Worm (Caenorhabditis elegans) whole organism, L4 larva: ENCODE measurements around the gene F13E9.5.

ENCODE experiments used
- F10B5.3 ChIP-seq: sonication (generic microtip); optimal IDR thresholded peaks from 2 replicates; lab custom pipeline; 2016; ENCODE audit warnings: mild to moderate bottlenecking, missing genetic modification characterization, missing compliant biosample characterization
- F26F4.8 ChIP-seq: fragments of 200-800 bp; sonication (Bioruptor generic); conservative IDR thresholded peaks from 2 replicates; pipeline ENCODE4 v1.3.6; 2022; ENCODE audit warnings: missing genetic modification characterization, missing compliant biosample characterization
- F44E2.7 ChIP-seq: fragments of 200-800 bp; sonication (Bioruptor generic); IDR thresholded peaks from 2 replicates; pipeline ENCODE4 v2.1.2; 2022; ENCODE audit warnings: missing genetic modification characterization, missing compliant biosample characterization
- F49E8.2 ChIP-seq: sonication (generic microtip); optimal IDR thresholded peaks from 2 replicates; lab custom pipeline; 2016; ENCODE audit warnings: missing compliant biosample characterization, mild to moderate bottlenecking, missing genetic modification characterization, borderline replicate concordance
- T20F7.1 ChIP-seq: fragments of 200-800 bp; sonication (Bioruptor generic); optimal IDR thresholded peaks from 2 replicates; lab custom pipeline; 2018; ENCODE audit warnings: mild to moderate bottlenecking, missing genetic modification characterization, missing compliant biosample characterization
- Y75B8A.6 ChIP-seq: fragments of 200-800 bp; sonication (Bioruptor generic); IDR thresholded peaks from 2 replicates; pipeline ENCODE4 v1.3.6; 2022; ENCODE audit warnings: missing genetic modification reagents, missing genetic modification characterization, missing compliant biosample characterization
- aha-1 ChIP-seq: fragments of 150-350 bp; peaks from one replicate; lab custom pipeline; 2014; ENCODE audit warnings: missing biosample characterization, missing genetic modification characterization
- ceh-20 ChIP-seq: fragments of 200-800 bp; sonication (Bioruptor generic); IDR thresholded peaks from 2 replicates; pipeline ENCODE4 v1.3.6; 2022; ENCODE audit warnings: missing genetic modification reagents, missing genetic modification characterization, missing compliant biosample characterization
- ces-1 ChIP-seq: fragments of 150-350 bp; sonication (generic microtip); optimal IDR thresholded peaks from 4 replicates; lab custom pipeline; 2014; ENCODE audit warnings: missing biosample characterization, missing genetic modification reagents, missing genetic modification characterization
- cey-2 ChIP-seq: sonication (generic microtip); optimal IDR thresholded peaks from 3 replicates; lab custom pipeline; 2017; ENCODE audit warnings: missing genetic modification characterization, mild to moderate bottlenecking, missing compliant biosample characterization, antibody characterized with exemption, borderline replicate concordance; ENCODE audit not compliant: insufficient read depth
- daf-8 ChIP-seq: fragments of 200-800 bp; sonication (Bioruptor generic); IDR thresholded peaks from 2 replicates; pipeline ENCODE4 v1.3.6; 2022; ENCODE audit warnings: missing genetic modification characterization, missing compliant biosample characterization
- dpl-1 ChIP-seq: fragments of 150-350 bp; optimal IDR thresholded peaks from 2 replicates; lab custom pipeline; 2014; ENCODE audit warnings: missing biosample characterization, missing genetic modification reagents, missing genetic modification characterization
- duxl-1 ChIP-seq: sonication (generic microtip); optimal IDR thresholded peaks from 2 replicates; lab custom pipeline; 2016; ENCODE audit warnings: mild to moderate bottlenecking, missing genetic modification characterization, moderate library complexity, missing compliant biosample characterization; ENCODE audit not compliant: poor library complexity
- egl-27 ChIP-seq: sonication (generic microtip); optimal IDR thresholded peaks from 3 replicates; lab custom pipeline; 2017; ENCODE audit warnings: missing biosample characterization, missing genetic modification reagents, missing genetic modification characterization
- gei-8 ChIP-seq: fragments of 200-800 bp; sonication (Bioruptor generic); optimal IDR thresholded peaks from 2 replicates; lab custom pipeline; 2018; ENCODE audit warnings: mild to moderate bottlenecking, missing genetic modification characterization, missing compliant biosample characterization
- hif-1 ChIP-seq, 2 experiments: sonication (generic microtip); optimal IDR thresholded peaks; 2 replicates each; lab custom pipeline; 2016 to 2017; ENCODE audit warnings: missing compliant biosample characterization in 2 of 2, missing genetic modification characterization in 2 of 2, missing genetic modification reagents in 2 of 2, missing genotype in 2 of 2, mild to moderate bottlenecking in 1 of 2
- hmg-1.1 ChIP-seq: fragments of 200-800 bp; sonication (Bioruptor generic); IDR thresholded peaks from 2 replicates; pipeline ENCODE4 v1.3.6; 2022; ENCODE audit warnings: missing genetic modification reagents, missing genetic modification characterization, missing compliant biosample characterization
- lin-13 ChIP-seq: fragments of 150-350 bp; optimal IDR thresholded peaks from 2 replicates; lab custom pipeline; 2014; ENCODE audit warnings: missing biosample characterization, missing genetic modification reagents, missing genetic modification characterization
- lin-15B ChIP-seq: fragments of 150-350 bp; sonication (generic microtip); optimal IDR thresholded peaks from 3 replicates; lab custom pipeline; 2014; ENCODE audit warnings: missing biosample characterization, missing genetic modification characterization
- lin-29 ChIP-seq: fragments of 200-800 bp; sonication (Bioruptor generic); IDR thresholded peaks from 2 replicates; pipeline ENCODE4 v1.3.6; 2022; ENCODE audit warnings: missing genetic modification reagents, missing genetic modification characterization, missing compliant biosample characterization
- lin-39 ChIP-seq: fragments of 150-350 bp; optimal IDR thresholded peaks from 2 replicates; lab custom pipeline; 2014; ENCODE audit warnings: missing biosample characterization, missing genetic modification reagents, missing genetic modification characterization
- lir-3 ChIP-seq: sonication (generic microtip); optimal IDR thresholded peaks from 2 replicates; lab custom pipeline; 2016; ENCODE audit warnings: mild to moderate bottlenecking, missing genetic modification characterization, missing compliant biosample characterization
- lsy-2 ChIP-seq, 2 experiments: fragments of 150-350 bp in 1 of 2; sonication (generic microtip) in 1 of 2; optimal IDR thresholded peaks; 2 replicates each; lab custom pipeline; 2014 to 2017; ENCODE audit warnings: missing biosample characterization in 2 of 2, missing genetic modification characterization in 2 of 2
- madf-9 ChIP-seq: fragments of 200-800 bp; sonication (Bioruptor generic); conservative IDR thresholded peaks from 2 replicates; pipeline ENCODE4 v1.3.6; 2022; ENCODE audit warnings: missing genetic modification reagents, missing genetic modification characterization, missing compliant biosample characterization
- nhr-102 ChIP-seq: sonication (generic microtip); optimal IDR thresholded peaks from 2 replicates; lab custom pipeline; 2016; ENCODE audit warnings: mild to moderate bottlenecking, missing genetic modification characterization, moderate library complexity, missing compliant biosample characterization
- nhr-28 ChIP-seq: fragments of 150-350 bp; optimal IDR thresholded peaks from 2 replicates; lab custom pipeline; 2014; ENCODE audit warnings: missing biosample characterization, missing genetic modification characterization
- nhr-41 ChIP-seq: fragments of 200-800 bp; sonication (Bioruptor generic); IDR thresholded peaks from 2 replicates; pipeline ENCODE4 v1.3.6; 2022; ENCODE audit warnings: missing genetic modification reagents, missing genetic modification characterization, missing compliant biosample characterization
- nhr-6 ChIP-seq: fragments of 150-350 bp; optimal IDR thresholded peaks from 2 replicates; lab custom pipeline; 2014; ENCODE audit warnings: missing biosample characterization, missing genetic modification characterization
- skn-1 ChIP-seq: fragments of 150-350 bp; optimal IDR thresholded peaks from 2 replicates; lab custom pipeline; 2014; ENCODE audit warnings: missing biosample characterization, missing genetic modification characterization
- snpc-1.2 ChIP-seq: fragments of 200-800 bp; sonication (Bioruptor generic); IDR thresholded peaks from 2 replicates; pipeline ENCODE4 v1.3.6; 2022; ENCODE audit warnings: missing genetic modification reagents, missing genetic modification characterization, missing compliant biosample characterization
- unc-62 ChIP-seq, 3 experiments: fragments of 150-350 bp in 1 of 3; sonication (generic microtip); optimal IDR thresholded peaks in 2 of 3; peaks in 1 of 3; 1 replicate in 1 of 3; 2 replicates in 2 of 3; lab custom pipeline; 2014 to 2017; ENCODE audit warnings: missing biosample characterization in 3 of 3, missing genetic modification characterization in 3 of 3, missing genetic modification reagents in 3 of 3, missing genotype in 1 of 3

F13E9.5 gene

ce11 chrIV:10898160-10898559 lies 14.0 kb upstream of the F13E9.5 start:
- TF ChIP-seq unc-62 (GFP tag; optimal IDR thresholded peaks at IDR 0.05 in 1 of 2; lab: Kevin White, UChicago) (peak in 1 of 2 experiments; percentile 92), unc-62 (tag; optimal IDR thresholded peaks at IDR 0.05; lab: Kevin White, UChicago) (no peak), aha-1 (tag; lab: Kevin White, UChicago) (peak; percentile 48), F10B5.3 (no peak), duxl-1 (no peak)

ce11 chrIV:10896512-10896911 lies 12.3 kb upstream of the F13E9.5 start, which contains the start of gene srlf-13:
Gene srlf-13, minus strand, starts transcription at chrIV:10896612.
- TF ChIP-seq F26F4.8 (GFP tag; lab: Robert Waterston, UW), result no peak
- TF ChIP-seq ceh-20 (GFP tag; lab: Robert Waterston, UW), result no peak
- TF ChIP-seq skn-1 (tag; lab: Kevin White, UChicago), result no peak
- no peak for TF ChIP-seq hif-1 (tag; optimal IDR thresholded peaks at IDR 0.05; lab: Kevin White, UChicago)
- TF ChIP-seq F49E8.2, result no peak
- TF ChIP-seq nhr-102 (tag; lab: Kevin White, UChicago), result no peak
- no peak for TF ChIP-seq nhr-6
- no peak for TF ChIP-seq lin-15B (tag; lab: Kevin White, UChicago)
- TF ChIP-seq gei-8 (GFP tag; lab: Kevin White, UChicago), result no peak
- no peak for TF ChIP-seq egl-27
- TF ChIP-seq dpl-1 (GFP tag; lab: Kevin White, UChicago), result no peak
- no peak for TF ChIP-seq cey-2 (tag; lab: Kevin White, UChicago)
- TF ChIP-seq F44E2.7, result no peak
- no peak for TF ChIP-seq nhr-28
- TF ChIP-seq lin-29, result no peak
- no peak for TF ChIP-seq lin-39
- no peak for TF ChIP-seq lin-13 (GFP tag; lab: Kevin White, UChicago)
- no peak for TF ChIP-seq nhr-41 (GFP tag; lab: Robert Waterston, UW)

ce11 chrIV:10894255-10894654 lies 10.1 kb upstream of the F13E9.5 start, which contains the start of gene srlf-14:
Gene srlf-14, minus strand, starts transcription at chrIV:10894355.
- TF ChIP-seq lsy-2 (tag; optimal IDR thresholded peaks at IDR 0.05; lab: Kevin White, UChicago), result no peak
- TF ChIP-seq aha-1 (tag; lab: Kevin White, UChicago), result peak; percentile 65
- TF ChIP-seq, all 104 proteins: peak for 1

- TF ChIP-seq duxl-1 (no peak), madf-9 (GFP tag; lab: Robert Waterston, UW) (no peak), lin-29 (no peak), daf-8 (GFP tag; lab: Robert Waterston, UW) (no peak), ces-1 (GFP tag; lab: Kevin White, UChicago) (no peak), nhr-28 (no peak), lir-3 (tag; lab: Kevin White, UChicago) (no peak), lin-39 (no peak)
These were observed 7.8 kb upstream of the F13E9.5 start, which contains the start of gene srlf-12 for ce11 chrIV:10891993-10892392. Gene srlf-12, minus strand, starts transcription at chrIV:10892093.

- TF ChIP-seq aha-1 (tag; lab: Kevin White, UChicago) (no peak), dpl-1 (GFP tag; lab: Kevin White, UChicago) (no peak), lin-15B (tag; lab: Kevin White, UChicago) (no peak), hmg-1.1 (GFP tag; lab: Robert Waterston, UW) (no peak), Y75B8A.6 (GFP tag; lab: Robert Waterston, UW) (no peak)
These were observed 5.8 kb upstream of the F13E9.5 start, which contains the start of gene F13E9.15 for ce11 chrIV:10889820-10890462. Gene F13E9.15, minus strand, starts transcription at chrIV:10889870.

- no peak for TF ChIP-seq snpc-1.2
- no peak for TF ChIP-seq T20F7.1 (GFP tag; lab: Kevin White, UChicago)
These were observed 3.1 kb upstream of the F13E9.5 start, which contains the start of gene F13E9.16 for ce11 chrIV:10887285-10887684. Gene F13E9.16, minus strand, starts transcription at chrIV:10887385.
